Fruit fly (Drosophila melanogaster): ENCODE results near the gene Keap1.
A peak's percentile ranks its signal among the peaks of the same experiment; 100 is the strongest.

The Keap1 gene

DNA sequence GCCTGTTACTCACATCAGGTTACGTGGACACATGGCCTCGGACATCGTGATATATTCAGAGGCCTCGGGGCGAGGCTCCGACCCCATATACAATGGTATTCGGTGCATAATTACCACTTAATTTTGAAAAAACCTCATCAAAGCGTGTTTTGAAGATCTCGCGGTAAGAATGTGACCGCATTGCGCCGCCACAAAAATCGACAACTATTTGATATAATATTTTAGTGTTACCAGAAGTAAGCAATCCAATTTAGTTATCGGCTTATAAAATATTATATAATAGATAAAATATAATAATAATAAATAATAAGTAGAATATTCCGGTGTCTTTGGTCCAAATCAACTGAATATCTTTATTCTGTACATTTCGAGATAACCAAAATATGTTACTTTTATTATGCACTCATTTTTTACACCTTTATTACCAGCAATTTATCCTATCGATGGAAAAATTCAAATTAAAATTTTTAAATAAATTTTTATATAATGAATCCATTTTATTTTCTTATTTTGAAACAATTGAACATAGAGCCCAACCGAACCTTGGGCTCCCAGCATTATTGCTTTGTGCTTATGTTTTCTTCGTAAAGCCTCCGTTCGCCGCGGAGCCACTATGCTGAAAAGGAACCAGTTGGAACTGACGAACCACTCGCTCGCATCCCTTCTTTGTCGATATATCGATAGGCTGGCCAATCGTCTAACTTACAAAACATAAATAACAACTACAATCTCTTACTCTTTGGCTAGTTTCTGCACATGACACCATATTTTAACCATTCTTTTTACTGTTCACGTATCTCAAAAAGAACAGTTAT is 39.5 kb downstream of the Keap1 start, which contains the start of the genes CG18213 and Trm7-32 (continued):
- peak; percentile 86 for TF ChIP-seq CG13287 (GFP tag; IDR thresholded peaks at IDR 0.05; ENCODE audit: partially characterized antibody)
- peak; percentile 23 for TF ChIP-seq CG12155 (GFP tag; optimal IDR thresholded peaks at IDR 0.05)
- TF ChIP-seq CG6272 (GFP tag; IDR thresholded peaks at IDR 0.05), result no peak
- peak; percentile 73 for TF ChIP-seq sens (GFP tag)
- peak; percentile 87 for TF ChIP-seq CG6791 (GFP tag; IDR thresholded peaks at IDR 0.05; ENCODE audit: partially characterized antibody)
- TF ChIP-seq Stat92E (GFP tag; optimal IDR thresholded peaks at IDR 0.05), result no peak
- no peak for TF ChIP-seq CG11695 (GFP tag; IDR thresholded peaks at IDR 0.05)
- no peak for TF ChIP-seq Optix (GFP tag; IDR thresholded peaks at IDR 0.05)
- no peak for TF ChIP-seq CG14014 (GFP tag; IDR thresholded peaks at IDR 0.05)
- peak; percentile 12 for TF ChIP-seq Myb (GFP tag; optimal IDR thresholded peaks at IDR 0.05)
- TF ChIP-seq schlank (tag; optimal IDR thresholded peaks at IDR 0.05), result no peak
- no peak for TF ChIP-seq CG15073 (GFP tag; optimal IDR thresholded peaks at IDR 0.05)
- TF ChIP-seq CG16779 (GFP tag; IDR thresholded peaks at IDR 0.05), result no peak
- no peak for TF ChIP-seq crp (GFP tag; optimal IDR thresholded peaks at IDR 0.05)
- TF ChIP-seq stwl (tag; optimal IDR thresholded peaks at IDR 0.05), result peak; percentile 17
- no peak for TF ChIP-seq vfl (GFP tag; optimal IDR thresholded peaks at IDR 0.05)
- TF ChIP-seq peb (GFP tag; IDR thresholded peaks at IDR 0.05), result no peak
- TF ChIP-seq bsh (GFP tag; optimal IDR thresholded peaks at IDR 0.05), result no peak
- TF ChIP-seq CG7372 (GFP tag; IDR thresholded peaks at IDR 0.05), result peak; percentile 10; the same call in 1 of the 2 replicates
- TF ChIP-seq CoRest (tag; optimal IDR thresholded peaks at IDR 0.05), result peak; percentile 47
- TF ChIP-seq CG16863 (GFP tag; optimal IDR thresholded peaks at IDR 0.05), result no peak
- TF ChIP-seq CG2678 (tag; optimal IDR thresholded peaks at IDR 0.05), result no peak
- TF ChIP-seq tio (GFP tag; optimal IDR thresholded peaks at IDR 0.05), result no peak
- TF ChIP-seq CG6254 (GFP tag; optimal IDR thresholded peaks at IDR 0.05), result peak; percentile 6
- TF ChIP-seq CG18599 (GFP tag; optimal IDR thresholded peaks at IDR 0.05), result no peak
- no peak for TF ChIP-seq CG3407 (GFP tag; optimal IDR thresholded peaks at IDR 0.05)
- TF ChIP-seq nom (GFP tag; optimal IDR thresholded peaks at IDR 0.05), result no peak
- no peak for TF ChIP-seq CG8478 (optimal IDR thresholded peaks at IDR 0.05)
- no peak for TF ChIP-seq cg (GFP tag; optimal IDR thresholded peaks at IDR 0.05)
- TF ChIP-seq CG12391 (tag; optimal IDR thresholded peaks at IDR 0.05), result peak; percentile 49
- TF ChIP-seq CG18764 (GFP tag; optimal IDR thresholded peaks at IDR 0.05), result no peak
- TF ChIP-seq ems (GFP tag; optimal IDR thresholded peaks at IDR 0.05), result peak; percentile 12

DNA sequence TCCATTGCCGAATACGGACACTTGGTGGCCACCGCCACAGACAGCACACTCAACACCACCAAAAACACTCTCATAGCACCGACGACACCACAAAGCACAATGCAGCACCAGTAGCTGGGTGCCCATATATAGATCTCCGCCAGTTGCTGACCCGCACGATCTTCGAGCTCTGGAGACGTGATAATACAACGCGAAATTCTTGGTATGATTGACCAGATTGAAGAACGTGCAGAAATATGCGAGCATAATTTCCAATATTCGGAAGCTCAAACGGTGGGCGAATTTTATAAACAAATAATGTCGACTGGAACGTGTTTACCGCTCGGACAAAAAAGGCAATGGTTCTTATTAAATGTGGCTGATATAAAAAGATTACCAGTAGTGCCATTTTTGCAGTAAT is 43.8 kb downstream of the Keap1 start, which contains the start of gene CG4009:
Gene CG4009 (minus strand): TSS at position 101 of the 400 bp plus-strand sequence.
- TF ChIP-seq CG42726 (GFP tag; IDR thresholded peaks at IDR 0.05; ENCODE audit: partially characterized antibody) (no peak), CG12391 (tag; optimal IDR thresholded peaks at IDR 0.05) (no peak), Vsx1 (GFP tag; optimal IDR thresholded peaks at IDR 0.05) (no peak), CG8765 (GFP tag; IDR thresholded peaks at IDR 0.05) (no peak), chif (GFP tag; optimal IDR thresholded peaks at IDR 0.05) (no peak), otp (GFP tag; IDR thresholded peaks at IDR 0.05) (no peak), Spps (tag; optimal IDR thresholded peaks at IDR 0.05) (no peak), CG12104 (GFP tag; optimal IDR thresholded peaks at IDR 0.05) (no peak), dysf (GFP tag; IDR thresholded peaks at IDR 0.05) (no peak), Atf6 (GFP tag; IDR thresholded peaks at IDR 0.05) (no peak), CG18476 (GFP tag; optimal IDR thresholded peaks at IDR 0.05) (no peak), Lhr (GFP tag; optimal IDR thresholded peaks at IDR 0.05) (no peak), Dip2 (GFP tag; IDR thresholded peaks at IDR 0.05) (no peak), dpn (GFP tag; optimal IDR thresholded peaks at IDR 0.05) (no peak), CG5245 (GFP tag; optimal IDR thresholded peaks at IDR 0.05) (no peak), Ssrp (tag; optimal IDR thresholded peaks at IDR 0.05) (no peak), Bteb2 (GFP tag; optimal IDR thresholded peaks at IDR 0.05) (no peak), pfk (GFP tag; optimal IDR thresholded peaks at IDR 0.05) (no peak)

Measured in whole organism, embryonic.